Worm (Caenorhabditis elegans) whole organism, early embryonic: Measurements from ENCODE around the gene fbxa-53.

Experiments used
- B0310.2 ChIP-seq: sonication (generic microtip); optimal IDR thresholded peaks from 2 replicates; lab custom pipeline; 2016; ENCODE audit warnings: mild to moderate bottlenecking, missing genetic modification characterization, missing compliant biosample characterization
- ama-1 ChIP-seq: fragments of 150-350 bp; optimal IDR thresholded peaks from 2 replicates; lab custom pipeline; 2014
- ceh-13 ChIP-seq: fragments of 200-800 bp; sonication (Bioruptor generic); optimal IDR thresholded peaks from 2 replicates; lab custom pipeline; 2018; ENCODE audit warnings: mild to moderate bottlenecking, missing genetic modification characterization, missing compliant biosample characterization
- ceh-36 ChIP-seq: sonication (generic microtip); optimal IDR thresholded peaks from 2 replicates; lab custom pipeline; 2016; ENCODE audit warnings: missing genetic modification characterization, inconsistent platforms, missing compliant biosample characterization
- ets-7 ChIP-seq: sonication (generic microtip); optimal IDR thresholded peaks from 2 replicates; lab custom pipeline; 2016; ENCODE audit warnings: missing genotype, missing genetic modification characterization, missing compliant biosample characterization
- flt-1 ChIP-seq: fragments of 200-800 bp; sonication (Bioruptor generic); IDR thresholded peaks from 2 replicates; pipeline ENCODE4 v1.3.6; 2022; ENCODE audit warnings: missing genetic modification characterization, missing compliant biosample characterization
- hmbx-1 ChIP-seq: sonication (generic microtip); optimal IDR thresholded peaks from 2 replicates; lab custom pipeline; 2016; ENCODE audit warnings: mild to moderate bottlenecking, missing genetic modification characterization, missing compliant biosample characterization
- hnd-1 ChIP-seq: sonication (generic microtip); optimal IDR thresholded peaks from 2 replicates; lab custom pipeline; 2016; ENCODE audit warnings: missing genetic modification characterization, missing compliant biosample characterization
- pes-1 ChIP-seq: fragments of 200-800 bp; sonication (Bioruptor generic); IDR thresholded peaks from 2 replicates; pipeline ENCODE4 v1.3.6; 2022; ENCODE audit warnings: missing genetic modification reagents, missing genetic modification characterization, missing compliant biosample characterization
- tbx-11 ChIP-seq: fragments of 200-800 bp; sonication (Bioruptor generic); IDR thresholded peaks from 2 replicates; pipeline ENCODE4 v1.3.6; 2022; ENCODE audit warnings: missing genetic modification characterization, missing compliant biosample characterization
- tra-4 ChIP-seq: sonication (generic microtip); optimal IDR thresholded peaks from 2 replicates; lab custom pipeline; 2017; ENCODE audit warnings: missing genetic modification characterization, missing compliant biosample characterization

DNA sequence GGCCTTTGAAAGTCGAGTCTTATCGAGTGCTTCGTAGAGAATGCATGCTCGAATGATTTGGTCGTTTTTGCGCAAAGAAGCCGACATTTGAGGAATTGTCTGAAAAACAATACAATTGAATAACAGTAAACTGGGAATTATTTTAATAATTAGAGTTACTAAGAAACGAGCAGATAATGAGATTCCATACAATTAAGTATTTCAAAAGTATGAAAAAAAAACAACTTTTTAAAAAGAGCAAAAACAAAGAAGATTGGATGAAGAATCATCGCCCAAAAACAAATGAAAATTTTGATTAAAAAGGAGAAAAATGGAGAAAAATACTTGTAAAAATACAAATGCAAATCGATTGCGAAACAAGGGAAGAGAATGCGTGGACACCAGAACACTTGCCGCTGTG is 40.4 kb downstream of the fbxa-53 start, which contains the start of gene fbxa-170:
- TF ChIP-seq B0310.2 (tag; lab: Kevin White, UChicago) (no peak), flt-1 (GFP tag; lab: Robert Waterston, UW) (no peak), ama-1 (no peak), tra-4 (tag; lab: Kevin White, UChicago) (no peak), ceh-13 (no peak), hmbx-1 (no peak), tbx-11 (GFP tag; lab: Robert Waterston, UW) (no peak), ceh-36 (no peak), pes-1 (GFP tag; lab: Robert Waterston, UW) (no peak), hnd-1 (tag; lab: Kevin White, UChicago) (no peak), ets-7 (tag; lab: Kevin White, UChicago) (no peak)
